Worm (Caenorhabditis elegans) whole organism, L4 larva: ENCODE measurements around the gene F38B2.6.

Source experiments
- D1046.2 ChIP-seq: fragments of 200-800 bp; sonication (Bioruptor generic); IDR thresholded peaks from 2 replicates; pipeline ENCODE4 v1.3.6; 2022; ENCODE audit warnings: missing genetic modification characterization, missing compliant biosample characterization
- F10B5.3 ChIP-seq: sonication (generic microtip); optimal IDR thresholded peaks from 2 replicates; lab custom pipeline; 2016; ENCODE audit warnings: mild to moderate bottlenecking, missing genetic modification characterization, missing compliant biosample characterization
- F37D6.2 ChIP-seq: sonication (generic microtip); optimal IDR thresholded peaks from 2 replicates; lab custom pipeline; 2016; ENCODE audit warnings: mild to moderate bottlenecking, missing genetic modification characterization, missing compliant biosample characterization
- F49E8.2 ChIP-seq: sonication (generic microtip); optimal IDR thresholded peaks from 2 replicates; lab custom pipeline; 2016; ENCODE audit warnings: missing compliant biosample characterization, mild to moderate bottlenecking, missing genetic modification characterization, borderline replicate concordance
- R02D3.7 ChIP-seq: fragments of 150-350 bp; sonication (generic microtip); optimal IDR thresholded peaks from 3 replicates; lab custom pipeline; 2014; ENCODE audit warnings: missing biosample characterization, missing genetic modification characterization
- Y48G9A.11 ChIP-seq: fragments of 200-800 bp; sonication (Bioruptor generic); IDR thresholded peaks from 2 replicates; pipeline ENCODE4 v1.3.6; 2022; ENCODE audit warnings: missing genetic modification reagents, missing genetic modification characterization, missing compliant biosample characterization
- Y75B8A.6 ChIP-seq: fragments of 200-800 bp; sonication (Bioruptor generic); IDR thresholded peaks from 2 replicates; pipeline ENCODE4 v1.3.6; 2022; ENCODE audit warnings: missing genetic modification reagents, missing genetic modification characterization, missing compliant biosample characterization
- ZK337.2 ChIP-seq: fragments of 200-800 bp; sonication (Bioruptor generic); IDR thresholded peaks from 2 replicates; pipeline ENCODE4 v1.3.6; 2022; ENCODE audit warnings: missing genetic modification reagents, missing genetic modification characterization, missing compliant biosample characterization
- aha-1 ChIP-seq: fragments of 150-350 bp; peaks from one replicate; lab custom pipeline; 2014; ENCODE audit warnings: missing biosample characterization, missing genetic modification characterization
- aly-2 ChIP-seq: sonication (generic microtip); optimal IDR thresholded peaks from 2 replicates; lab custom pipeline; 2018; ENCODE audit warnings: missing biosample characterization, missing genetic modification characterization
- ama-1 ChIP-seq: fragments of 150-350 bp; optimal IDR thresholded peaks from 2 replicates; lab custom pipeline; 2014; ENCODE audit warnings: inconsistent platforms, mixed read lengths
- attf-4 ChIP-seq: sonication (generic microtip); optimal IDR thresholded peaks from 3 replicates; lab custom pipeline; 2017; ENCODE audit warnings: missing biosample characterization, missing genetic modification characterization
- ceh-32 ChIP-seq: sonication (generic microtip); optimal IDR thresholded peaks from 2 replicates; lab custom pipeline; 2016; ENCODE audit warnings: mild to moderate bottlenecking, missing genetic modification characterization, missing compliant biosample characterization; ENCODE audit not compliant: poor library complexity
- ceh-44 ChIP-seq: fragments of 200-800 bp; sonication (Bioruptor generic); IDR thresholded peaks from 2 replicates; pipeline ENCODE4 v1.3.6; 2022; ENCODE audit warnings: missing genetic modification reagents, missing genetic modification characterization, missing compliant biosample characterization
- ceh-82 ChIP-seq: sonication (generic microtip); optimal IDR thresholded peaks from 2 replicates; lab custom pipeline; 2017; ENCODE audit warnings: missing biosample characterization, missing genetic modification characterization
- cey-2 ChIP-seq: sonication (generic microtip); optimal IDR thresholded peaks from 3 replicates; lab custom pipeline; 2017; ENCODE audit warnings: missing genetic modification characterization, mild to moderate bottlenecking, missing compliant biosample characterization, antibody characterized with exemption, borderline replicate concordance; ENCODE audit not compliant: insufficient read depth
- dmd-9 ChIP-seq: fragments of 200-800 bp; sonication (Bioruptor generic); IDR thresholded peaks from 2 replicates; pipeline ENCODE4 v1.3.6; 2022; ENCODE audit warnings: missing genetic modification reagents, missing genetic modification characterization, missing compliant biosample characterization
- dpl-1 ChIP-seq: fragments of 150-350 bp; optimal IDR thresholded peaks from 2 replicates; lab custom pipeline; 2014; ENCODE audit warnings: missing biosample characterization, missing genetic modification reagents, missing genetic modification characterization
- dve-1 ChIP-seq: sonication (generic microtip); optimal IDR thresholded peaks from 2 replicates; lab custom pipeline; 2017; ENCODE audit warnings: antibody characterized with exemption, mild to moderate bottlenecking, missing genetic modification characterization, missing compliant biosample characterization; ENCODE audit not compliant: insufficient read depth
- egl-27 ChIP-seq: sonication (generic microtip); optimal IDR thresholded peaks from 3 replicates; lab custom pipeline; 2017; ENCODE audit warnings: missing biosample characterization, missing genetic modification reagents, missing genetic modification characterization
- egl-43 ChIP-seq: fragments of 200-800 bp; sonication (Bioruptor generic); IDR thresholded peaks from 2 replicates; pipeline ENCODE4 v1.3.6; 2022; ENCODE audit warnings: missing genetic modification reagents, missing genetic modification characterization, missing compliant biosample characterization
- fkh-10 ChIP-seq: fragments of 150-350 bp; optimal IDR thresholded peaks from 2 replicates; lab custom pipeline; 2014; ENCODE audit warnings: missing biosample characterization, missing genetic modification reagents, missing genetic modification characterization
- fos-1 ChIP-seq: fragments of 150-350 bp; optimal IDR thresholded peaks from 2 replicates; lab custom pipeline; 2014; ENCODE audit warnings: missing biosample characterization, missing genetic modification characterization
- hlh-11 ChIP-seq: fragments of 200-800 bp; sonication (Bioruptor generic); optimal IDR thresholded peaks from 2 replicates; lab custom pipeline; 2018; ENCODE audit warnings: mild to moderate bottlenecking, missing genetic modification characterization, missing compliant biosample characterization
- lin-1 ChIP-seq: fragments of 200-800 bp; sonication (Bioruptor generic); IDR thresholded peaks from 2 replicates; pipeline ENCODE4 v1.3.6; 2022; ENCODE audit warnings: missing genetic modification reagents, missing genetic modification characterization, missing compliant biosample characterization
- lin-13 ChIP-seq: fragments of 150-350 bp; optimal IDR thresholded peaks from 2 replicates; lab custom pipeline; 2014; ENCODE audit warnings: missing biosample characterization, missing genetic modification reagents, missing genetic modification characterization
- lin-15B ChIP-seq: fragments of 150-350 bp; sonication (generic microtip); optimal IDR thresholded peaks from 3 replicates; lab custom pipeline; 2014; ENCODE audit warnings: missing biosample characterization, missing genetic modification characterization
- lin-29 ChIP-seq: fragments of 200-800 bp; sonication (Bioruptor generic); IDR thresholded peaks from 2 replicates; pipeline ENCODE4 v1.3.6; 2022; ENCODE audit warnings: missing genetic modification reagents, missing genetic modification characterization, missing compliant biosample characterization
- lir-3 ChIP-seq: sonication (generic microtip); optimal IDR thresholded peaks from 2 replicates; lab custom pipeline; 2016; ENCODE audit warnings: mild to moderate bottlenecking, missing genetic modification characterization, missing compliant biosample characterization
- madf-5 ChIP-seq, 2 experiments: fragments of 200-800 bp; sonication (Bioruptor generic); IDR thresholded peaks; 2 replicates each; pipeline ENCODE4 v1.3.6; 2022; ENCODE audit warnings: missing compliant biosample characterization in 2 of 2, missing genetic modification characterization in 2 of 2
- madf-9 ChIP-seq: fragments of 200-800 bp; sonication (Bioruptor generic); conservative IDR thresholded peaks from 2 replicates; pipeline ENCODE4 v1.3.6; 2022; ENCODE audit warnings: missing genetic modification reagents, missing genetic modification characterization, missing compliant biosample characterization
- mdt-29 ChIP-seq: fragments of 200-800 bp; sonication (Bioruptor generic); IDR thresholded peaks from 2 replicates; pipeline ENCODE4 v1.3.6; 2022; ENCODE audit warnings: missing genetic modification reagents, missing genetic modification characterization, missing compliant biosample characterization
- mes-2 ChIP-seq: sonication (generic microtip); optimal IDR thresholded peaks from 2 replicates; lab custom pipeline; 2016; ENCODE audit warnings: missing genotype, mild to moderate bottlenecking, missing genetic modification characterization, missing compliant biosample characterization; ENCODE audit not compliant: poor library complexity, severe bottlenecking
- mxl-2 ChIP-seq: fragments of 200-800 bp; sonication (Bioruptor generic); conservative IDR thresholded peaks from 2 replicates; pipeline ENCODE4 v1.3.6; 2022; ENCODE audit warnings: missing genetic modification reagents, missing genetic modification characterization, missing compliant biosample characterization
- nhr-11 ChIP-seq: fragments of 150-350 bp; optimal IDR thresholded peaks from 2 replicates; lab custom pipeline; 2014; ENCODE audit warnings: missing biosample characterization, missing genetic modification characterization
- nhr-111 ChIP-seq: fragments of 200-800 bp; sonication (Bioruptor generic); optimal IDR thresholded peaks from 2 replicates; lab custom pipeline; 2018; ENCODE audit warnings: mild to moderate bottlenecking, missing genetic modification characterization, missing compliant biosample characterization
- nhr-25 ChIP-seq: sonication (generic microtip); optimal IDR thresholded peaks from 2 replicates; lab custom pipeline; 2017; ENCODE audit warnings: missing genetic modification characterization, mild to moderate bottlenecking, missing compliant biosample characterization, antibody characterized with exemption, moderate library complexity, borderline replicate concordance; ENCODE audit not compliant: insufficient read depth
- nhr-28 ChIP-seq: fragments of 150-350 bp; optimal IDR thresholded peaks from 2 replicates; lab custom pipeline; 2014; ENCODE audit warnings: missing biosample characterization, missing genetic modification characterization
- nhr-48 ChIP-seq: sonication (generic microtip); optimal IDR thresholded peaks from 2 replicates; lab custom pipeline; 2016; ENCODE audit warnings: mild to moderate bottlenecking, missing genetic modification characterization, missing compliant biosample characterization
- pha-4 ChIP-seq, 2 experiments: fragments of 150-350 bp in 1 of 2; fragments of 200-800 bp in 1 of 2; sonication (Bioruptor generic) in 1 of 2; IDR thresholded peaks in 1 of 2; optimal IDR thresholded peaks in 1 of 2; 2 replicates each; pipeline versions ENCODE4 v1.3.6 to Lab custom; 2014 to 2022; ENCODE audit warnings: missing genetic modification characterization in 2 of 2, missing genetic modification reagents in 2 of 2, missing biosample characterization in 1 of 2, missing compliant biosample characterization in 1 of 2
- php-3 ChIP-seq: fragments of 200-800 bp; sonication (Bioruptor generic); IDR thresholded peaks from 2 replicates; pipeline ENCODE4 v1.3.6; 2022; ENCODE audit warnings: missing genetic modification reagents, missing genetic modification characterization, missing compliant biosample characterization
- saeg-2 ChIP-seq: fragments of 200-800 bp; sonication (Bioruptor generic); IDR thresholded peaks from 2 replicates; pipeline ENCODE4 v1.3.6; 2022; ENCODE audit warnings: missing genetic modification reagents, missing genetic modification characterization, missing compliant biosample characterization
- snpc-1.2 ChIP-seq: fragments of 200-800 bp; sonication (Bioruptor generic); IDR thresholded peaks from 2 replicates; pipeline ENCODE4 v1.3.6; 2022; ENCODE audit warnings: missing genetic modification reagents, missing genetic modification characterization, missing compliant biosample characterization
- spr-1 ChIP-seq: sonication (generic microtip); optimal IDR thresholded peaks from 2 replicates; lab custom pipeline; 2016; ENCODE audit warnings: mild to moderate bottlenecking, missing genetic modification characterization, missing compliant biosample characterization
- spr-3 ChIP-seq: fragments of 200-800 bp; sonication (Bioruptor generic); optimal IDR thresholded peaks from 2 replicates; lab custom pipeline; 2018; ENCODE audit warnings: mild to moderate bottlenecking, missing genetic modification characterization, missing compliant biosample characterization
- tra-1 ChIP-seq: fragments of 200-800 bp; sonication (Bioruptor generic); IDR thresholded peaks from 2 replicates; pipeline ENCODE4 v1.3.6; 2022; ENCODE audit warnings: missing genetic modification reagents, missing genetic modification characterization, missing compliant biosample characterization
- unc-39 ChIP-seq: sonication (generic microtip); optimal IDR thresholded peaks from 2 replicates; lab custom pipeline; 2017; ENCODE audit warnings: missing biosample characterization, missing genetic modification characterization
- vab-7 ChIP-seq: fragments of 200-800 bp; sonication (Bioruptor generic); IDR thresholded peaks from 2 replicates; pipeline ENCODE4 v1.3.6; 2022; ENCODE audit warnings: missing genetic modification reagents, missing genetic modification characterization, missing compliant biosample characterization
- zfp-2 ChIP-seq: sonication (generic microtip); optimal IDR thresholded peaks from 2 replicates; lab custom pipeline; 2016; ENCODE audit warnings: mild to moderate bottlenecking, missing genetic modification characterization, missing compliant biosample characterization
- zfp-3 ChIP-seq: fragments of 200-800 bp; sonication (Bioruptor generic); conservative IDR thresholded peaks from 2 replicates; pipeline ENCODE4 v1.3.6; 2022; ENCODE audit warnings: missing genetic modification reagents, missing genetic modification characterization, missing compliant biosample characterization

The F38B2.6 gene

DNA sequence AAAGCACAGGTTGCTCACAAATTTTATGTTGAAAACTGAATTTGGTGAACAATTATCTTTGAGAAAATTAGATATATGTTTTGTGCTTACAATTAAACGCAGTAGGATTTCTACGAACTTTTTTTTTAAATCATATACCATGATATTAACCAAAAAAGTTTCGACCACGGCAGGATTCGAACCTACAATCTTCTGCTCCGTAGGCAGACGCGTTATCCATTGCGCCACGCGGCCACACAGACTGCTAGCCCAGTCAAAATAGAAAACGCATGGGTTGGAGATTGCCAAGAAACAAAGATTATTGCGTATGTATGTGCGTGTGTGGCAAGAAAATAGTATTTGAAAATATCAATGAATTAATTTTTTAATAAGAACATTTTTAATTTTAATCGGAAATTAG is 28.6 kb downstream of the F38B2.6 start (continued):
- no peak for TF ChIP-seq aly-2
- no peak for TF ChIP-seq nhr-25
- no peak for TF ChIP-seq fos-1 (tag; lab: Kevin White, UChicago)
- peak; percentile 68 for TF ChIP-seq madf-9 (GFP tag; lab: Robert Waterston, UW)
- TF ChIP-seq dmd-9 (GFP tag; lab: Robert Waterston, UW), result no peak
- no peak for TF ChIP-seq ceh-32
- TF ChIP-seq spr-1 (tag; lab: Kevin White, UChicago), result peak; percentile 50
- no peak for TF ChIP-seq Y48G9A.11 (GFP tag; lab: Robert Waterston, UW)
- TF ChIP-seq ama-1 (lab: Kevin White, UChicago), result no peak
- no peak; the same call in 1 of the 2 replicates for TF ChIP-seq zfp-3 (GFP tag; lab: Robert Waterston, UW)
- TF ChIP-seq egl-27 (tag; lab: Kevin White, UChicago), result no peak
- no peak for TF ChIP-seq unc-39 (tag; lab: Kevin White, UChicago)
- 0 out of 2 replicates have a peak, but pooled peaks have one; percentile 4 for TF ChIP-seq mxl-2 (GFP tag; lab: Robert Waterston, UW)
- peak; percentile 44 for TF ChIP-seq lin-13 (GFP tag; lab: Kevin White, UChicago)
- TF ChIP-seq nhr-48 (tag; lab: Kevin White, UChicago), result peak; percentile 48
- TF ChIP-seq egl-43, result no peak
- TF ChIP-seq D1046.2 (GFP tag; lab: Robert Waterston, UW), result no peak
- TF ChIP-seq lin-29 (GFP tag; lab: Robert Waterston, UW), result no peak
- TF ChIP-seq nhr-11, result no peak
- peak; percentile 86 for TF ChIP-seq snpc-1.2 (GFP tag; lab: Robert Waterston, UW)
- TF ChIP-seq tra-1 (GFP tag; lab: Robert Waterston, UW), result peak; percentile 67; the same call in 1 of the 2 replicates
- peak; percentile 25 for TF ChIP-seq nhr-28
- no peak for TF ChIP-seq cey-2 (tag; lab: Kevin White, UChicago)
- TF ChIP-seq hlh-11 (tag; lab: Kevin White, UChicago), result peak; percentile 48
- no peak for TF ChIP-seq ZK337.2 (GFP tag; lab: Robert Waterston, UW)
- peak; percentile 59 for TF ChIP-seq nhr-111
- TF ChIP-seq lin-1 (GFP tag; lab: Robert Waterston, UW), result peak; percentile 91
- peak; percentile 33 for TF ChIP-seq F37D6.2
- no peak for TF ChIP-seq R02D3.7 (tag; lab: Kevin White, UChicago)
- TF ChIP-seq spr-3 (GFP tag; lab: Kevin White, UChicago), result no peak
- TF ChIP-seq fkh-10 (GFP tag; lab: Kevin White, UChicago), result no peak
- TF ChIP-seq Y75B8A.6, result 0 out of 2 replicates have a peak, but pooled peaks have one; percentile 76
- TF ChIP-seq saeg-2 (GFP tag; lab: Robert Waterston, UW), result no peak
- no peak for TF ChIP-seq dpl-1
- no peak for TF ChIP-seq lin-15B (tag; lab: Kevin White, UChicago)
- peak; percentile 5 for TF ChIP-seq zfp-2 (tag; lab: Kevin White, UChicago)
- TF ChIP-seq php-3 (GFP tag; lab: Robert Waterston, UW), result peak; percentile 71
- TF ChIP-seq pha-4 (GFP tag; IDR thresholded peaks at IDR 0.05; lab: Robert Waterston, UW), result peak; percentile 78; the same call in 1 of the 2 replicates
- no peak for TF ChIP-seq pha-4 (tag; optimal IDR thresholded peaks at IDR 0.05; lab: Kevin White, UChicago)
- TF ChIP-seq vab-7 (GFP tag; lab: Robert Waterston, UW), result peak; percentile 73
- TF ChIP-seq mes-2 (tag; lab: Kevin White, UChicago), result peak; percentile 76
- TF ChIP-seq attf-4 (tag; lab: Kevin White, UChicago), result no peak
- peak; percentile 33; the same call in 1 of the 2 replicates for TF ChIP-seq ceh-44 (GFP tag; lab: Robert Waterston, UW)
- no peak for TF ChIP-seq ceh-82
- peak; percentile 64 for TF ChIP-seq dve-1 (tag; lab: Kevin White, UChicago)
- TF ChIP-seq madf-5 (GFP tag; IDR thresholded peaks at IDR 0.05; lab: Robert Waterston, UW), result 0 out of 4 replicates have a peak, but pooled peaks of 1 of the 2 experiments have one; percentile 22
- TF ChIP-seq aha-1 (tag; lab: Kevin White, UChicago), result no peak
- peak; percentile 53 for TF ChIP-seq F10B5.3
- TF ChIP-seq F49E8.2 (tag; lab: Kevin White, UChicago), result no peak
- TF ChIP-seq lir-3 (tag; lab: Kevin White, UChicago), result peak; percentile 52
- peak; percentile 63 for TF ChIP-seq mdt-29
